Worm (Caenorhabditis elegans): Measurements from ENCODE around the gene hlh-3.

The hlh-3 gene

DNA sequence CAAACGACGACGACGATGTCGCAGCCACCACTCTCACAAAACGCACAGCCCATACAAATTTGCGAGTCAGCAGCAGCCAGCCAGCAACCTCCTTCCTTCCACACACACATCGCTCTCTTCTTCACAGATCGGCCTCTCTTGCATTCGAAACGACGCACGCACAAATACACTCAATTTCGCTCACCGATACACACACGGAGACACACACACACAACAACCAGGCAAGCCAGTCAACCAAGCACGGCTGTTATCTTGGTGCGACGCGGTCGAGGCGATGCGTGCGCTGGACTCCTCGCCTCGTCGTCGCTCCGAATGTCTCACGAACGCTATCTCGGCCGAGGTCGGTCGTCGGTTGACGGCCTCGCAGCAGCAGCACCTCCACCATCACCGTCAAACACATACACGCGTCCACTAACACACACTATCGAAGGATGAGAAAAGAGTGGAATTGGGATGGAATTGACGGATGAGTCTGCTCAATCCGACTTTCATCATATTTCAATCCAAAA lies 26.0 kb upstream of the hlh-3 start (continued):
- TF ChIP-seq lim-6 (tag; optimal IDR thresholded peaks at IDR 0.05) (no peak), ref-2 (tag; optimal IDR thresholded peaks at IDR 0.05) (peak; percentile 93), npax-4 (tag; optimal IDR thresholded peaks at IDR 0.05) (no peak), hlh-6 (tag; optimal IDR thresholded peaks at IDR 0.05) (peak; percentile 84), ama-1 (optimal IDR thresholded peaks at IDR 0.05) (peak; percentile 10), eyg-1 (tag; optimal IDR thresholded peaks at IDR 0.05) (peak; percentile 71), ceh-14 (tag; optimal IDR thresholded peaks at IDR 0.05) (peak; percentile 85), ceh-24 (tag; optimal IDR thresholded peaks at IDR 0.05) (no peak), K09A11.1 (tag; optimal IDR thresholded peaks at IDR 0.05; ENCODE audit: insufficient read depth) (peak; percentile 18), ets-4 (tag; optimal IDR thresholded peaks at IDR 0.05) (peak; percentile 35), lin-11 (tag; optimal IDR thresholded peaks at IDR 0.05) (peak; percentile 37), unc-3 (GFP tag; conservative IDR thresholded peaks at IDR 0.05) (no peak), unc-3 (tag; optimal IDR thresholded peaks at IDR 0.05) (peak; percentile 51), pax-1 (tag; optimal IDR thresholded peaks at IDR 0.05) (no peak), ceh-48 (tag; optimal IDR thresholded peaks at IDR 0.05) (peak; percentile 56), nfya-1 (tag; optimal IDR thresholded peaks at IDR 0.05) (peak; percentile 95), C08G9.2 (tag; optimal IDR thresholded peaks at IDR 0.05) (peak; percentile 61), pat-9 (tag; optimal IDR thresholded peaks at IDR 0.05) (peak; percentile 82), Y22D7AL.16 (tag; optimal IDR thresholded peaks at IDR 0.05) (no peak), hlh-15 (tag; optimal IDR thresholded peaks at IDR 0.05) (peak; percentile 3), nhr-11 (tag; optimal IDR thresholded peaks at IDR 0.05) (no peak), sox-2 (GFP tag; IDR thresholded peaks at IDR 0.05) (peak; percentile 5; the same call in 1 of the 2 replicates), hlh-30 (tag; optimal IDR thresholded peaks at IDR 0.05; ENCODE audit: insufficient read depth) (peak; percentile 44), odd-2 (tag; optimal IDR thresholded peaks at IDR 0.05) (no peak), ceh-34 (tag; optimal IDR thresholded peaks at IDR 0.05) (peak; percentile 91), tbx-2 (tag; optimal IDR thresholded peaks at IDR 0.05) (peak; percentile 96), ceh-9 (tag; optimal IDR thresholded peaks at IDR 0.05) (no peak), madf-2 (tag; optimal IDR thresholded peaks at IDR 0.05) (peak; percentile 92), nhr-232 (tag; optimal IDR thresholded peaks at IDR 0.05) (no peak), pqm-1 (tag; optimal IDR thresholded peaks at IDR 0.05) (no peak), gmeb-2 (tag; optimal IDR thresholded peaks at IDR 0.05) (no peak), dmd-4 (tag; optimal IDR thresholded peaks at IDR 0.05; ENCODE audit: borderline replicate concordance) (peak; percentile 62), sdc-2 (tag; optimal IDR thresholded peaks at IDR 0.05) (peak; percentile 42), ceh-45 (GFP tag; IDR thresholded peaks at IDR 0.05) (no peak)

DNA sequence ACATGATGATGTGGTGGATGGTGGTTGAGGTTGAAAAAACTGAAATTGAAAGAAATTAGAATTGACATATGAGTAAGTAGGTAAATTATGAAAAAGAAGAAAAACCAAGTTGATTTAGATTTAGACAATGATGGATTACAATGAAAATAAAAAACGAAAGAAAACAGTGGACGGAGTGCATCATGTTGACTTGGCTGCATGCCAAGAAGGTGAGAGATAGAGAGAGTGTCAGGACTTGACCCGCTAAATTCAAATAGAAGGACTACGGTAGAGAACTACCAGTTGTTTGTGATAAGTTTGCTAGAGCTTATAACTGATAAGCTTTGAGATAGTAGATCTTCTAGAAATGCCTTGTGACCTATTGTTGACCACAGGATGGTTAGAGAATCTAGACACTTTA lies 25.3 kb upstream of the hlh-3 start, which contains the start of gene T24B8.3:
TSS of gene T24B8.3 (minus strand) at position 39 of the 400 bp plus-strand sequence.
- TF ChIP-seq ahr-1 (tag; optimal IDR thresholded peaks at IDR 0.05) (no peak), unc-86 (tag; optimal IDR thresholded peaks at IDR 0.05) (no peak), pha-2 (tag; optimal IDR thresholded peaks at IDR 0.05) (no peak), sox-2 (GFP tag; IDR thresholded peaks at IDR 0.05) (no peak), elt-4 (tag; optimal IDR thresholded peaks at IDR 0.05) (no peak), pqm-1 (tag; optimal IDR thresholded peaks at IDR 0.05) (no peak), ztf-16 (tag; optimal IDR thresholded peaks at IDR 0.05) (no peak), syd-9 (tag; optimal IDR thresholded peaks at IDR 0.05) (no peak), ceh-31 (tag; optimal IDR thresholded peaks at IDR 0.05) (no peak), ceh-18 (tag; optimal IDR thresholded peaks at IDR 0.05) (no peak), tbx-2 (tag; optimal IDR thresholded peaks at IDR 0.05) (no peak)
